Fruit fly (Drosophila melanogaster) whole organism, embryonic: ENCODE measurements around the gene CG9150.
A peak's percentile ranks its signal among the peaks of the same experiment; 100 is the strongest.

Experiments used
- Atf6 ChIP-seq: fragments of 200-800 bp; sonication (Bioruptor generic); IDR thresholded peaks from 2 replicates; pipeline ENCODE4 v1.3.6; 2022; ENCODE audit warnings: missing biosample characterization, missing genetic modification characterization
- Blimp-1 ChIP-seq: fragments of 200-800 bp; sonication (Bioruptor generic); optimal IDR thresholded peaks from 3 replicates; lab custom pipeline; 2018; ENCODE audit warnings: missing biosample characterization, missing genetic modification characterization, mild to moderate bottlenecking, moderate library complexity, missing genetic modification reagents
- CG10274 ChIP-seq: fragments of 200-800 bp; sonication (Bioruptor generic); optimal IDR thresholded peaks from 3 replicates; lab custom pipeline; 2017; ENCODE audit warnings: missing biosample characterization, mild to moderate bottlenecking, missing genetic modification characterization
- CG10543 ChIP-seq: fragments of 200-800 bp; sonication (Bioruptor generic); optimal IDR thresholded peaks from 3 replicates; lab custom pipeline; 2017; ENCODE audit warnings: missing biosample characterization, mild to moderate bottlenecking, missing genetic modification characterization, moderate library complexity
- CG11695 ChIP-seq: fragments of 200-800 bp; sonication (Bioruptor generic); IDR thresholded peaks from 3 replicates; pipeline ENCODE4 v1.3.6; 2022; ENCODE audit warnings: missing biosample characterization, missing genetic modification characterization
- CG12071 ChIP-seq: fragments of 200-800 bp; sonication (Bioruptor generic); optimal IDR thresholded peaks from 3 replicates; lab custom pipeline; 2018; ENCODE audit warnings: missing biosample characterization, mild to moderate bottlenecking, missing genetic modification characterization
- CG13424 ChIP-seq: fragments of 200-800 bp; sonication (Bioruptor generic); optimal IDR thresholded peaks from 2 replicates; lab custom pipeline; 2019; ENCODE audit warnings: missing biosample characterization, mild to moderate bottlenecking, missing genetic modification characterization, moderate library complexity
- CG15269 ChIP-seq: fragments of 200-800 bp; sonication (Bioruptor generic); optimal IDR thresholded peaks from 2 replicates; lab custom pipeline; 2018; ENCODE audit warnings: missing biosample characterization, mild to moderate bottlenecking, missing genetic modification characterization, moderate library complexity
- CG17328 ChIP-seq: fragments of 200-800 bp; sonication (Bioruptor generic); IDR thresholded peaks from 2 replicates; pipeline ENCODE4 v1.3.6; 2022; ENCODE audit warnings: missing biosample characterization, missing genetic modification characterization
- CG17385 ChIP-seq: fragments of 200-800 bp; sonication (Bioruptor generic); optimal IDR thresholded peaks from 3 replicates; lab custom pipeline; 2018; ENCODE audit warnings: missing biosample characterization, mild to moderate bottlenecking, missing genetic modification characterization
- CG17568 ChIP-seq: fragments of 200-800 bp; sonication (Bioruptor generic); optimal IDR thresholded peaks from 2 replicates; lab custom pipeline; 2018; ENCODE audit warnings: missing biosample characterization, mild to moderate bottlenecking, missing genetic modification characterization, moderate library complexity
- CG18262 ChIP-seq: fragments of 200-800 bp; optimal IDR thresholded peaks from 3 replicates; lab custom pipeline; 2019; ENCODE audit warnings: missing biosample characterization, mild to moderate bottlenecking, missing genetic modification characterization, moderate library complexity
- CG18619 ChIP-seq: fragments of 200-800 bp; sonication (Bioruptor generic); optimal IDR thresholded peaks from 3 replicates; lab custom pipeline; 2017; ENCODE audit warnings: missing biosample characterization, mild to moderate bottlenecking, missing genetic modification characterization
- CG43689 ChIP-seq: fragments of 200-800 bp; sonication (Bioruptor generic); IDR thresholded peaks from 2 replicates; pipeline ENCODE4 v1.3.6; 2022; ENCODE audit warnings: missing biosample characterization, missing genetic modification characterization
- CG4854 ChIP-seq: fragments of 200-800 bp; sonication (Bioruptor generic); optimal IDR thresholded peaks from 2 replicates; lab custom pipeline; 2016; ENCODE audit warnings: missing biosample characterization, missing genetic modification characterization, inconsistent platforms
- CG6254 ChIP-seq: fragments of 200-800 bp; sonication (Bioruptor generic); optimal IDR thresholded peaks from 3 replicates; lab custom pipeline; 2017; ENCODE audit warnings: mild to moderate bottlenecking, missing biosample characterization, missing genetic modification reagents, missing genetic modification characterization
- CG7556 ChIP-seq: fragments of 200-800 bp; sonication (Bioruptor generic); optimal IDR thresholded peaks from 2 replicates; lab custom pipeline; 2017; ENCODE audit warnings: missing biosample characterization, mild to moderate bottlenecking, missing genetic modification characterization
- CG9609 ChIP-seq: fragments of 200-800 bp; sonication (Bioruptor generic); optimal IDR thresholded peaks from 3 replicates; lab custom pipeline; 2016; ENCODE audit warnings: missing biosample characterization, missing genetic modification characterization
- Camta ChIP-seq: fragments of 200-800 bp; sonication (Bioruptor generic); optimal IDR thresholded peaks from 2 replicates; lab custom pipeline; 2016; ENCODE audit warnings: missing biosample characterization, missing genetic modification characterization
- Chrac-16 ChIP-seq: fragments of 200-800 bp; sonication (Bioruptor generic); optimal IDR thresholded peaks from 3 replicates; lab custom pipeline; 2016; ENCODE audit warnings: missing biosample characterization, missing genetic modification characterization
- CrebB ChIP-seq: fragments of 200-800 bp; sonication (Bioruptor generic); optimal IDR thresholded peaks from 3 replicates; lab custom pipeline; 2018; ENCODE audit warnings: missing biosample characterization, mild to moderate bottlenecking, missing genetic modification characterization
- Ets65A ChIP-seq: fragments of 200-800 bp; sonication (Bioruptor generic); peaks from one replicate; lab custom pipeline; 2016; ENCODE audit warnings: missing biosample characterization, missing genetic modification characterization
- Ets97D ChIP-seq: fragments of 200-800 bp; sonication (Bioruptor generic); optimal IDR thresholded peaks from 3 replicates; lab custom pipeline; 2016; ENCODE audit warnings: missing biosample characterization, missing genetic modification characterization
- Gug ChIP-seq: fragments of 200-800 bp; sonication (Bioruptor generic); IDR thresholded peaks from 4 replicates; pipeline ENCODE4 v1.3.6; 2022; ENCODE audit warnings: missing biosample characterization, missing genetic modification characterization
- Hey ChIP-seq: fragments of 200-800 bp; sonication (Bioruptor generic); optimal IDR thresholded peaks from 3 replicates; lab custom pipeline; 2018; ENCODE audit warnings: missing biosample characterization, mild to moderate bottlenecking, missing genetic modification characterization
- Hsf ChIP-seq: fragments of 200-800 bp; sonication (Bioruptor generic); optimal IDR thresholded peaks from 3 replicates; lab custom pipeline; 2016; ENCODE audit warnings: missing biosample characterization, missing genetic modification characterization
- Mrtf ChIP-seq: fragments of 200-800 bp; sonication (Bioruptor generic); IDR thresholded peaks from 3 replicates; pipeline ENCODE4 v1.3.6; 2022; ENCODE audit warnings: missing biosample characterization, missing genetic modification characterization
- NFAT ChIP-seq: fragments of 200-800 bp; sonication (Bioruptor generic); IDR thresholded peaks from 2 replicates; pipeline ENCODE4 v1.3.6; 2022; ENCODE audit warnings: missing biosample characterization, missing genetic modification characterization
- Xbp1 ChIP-seq: fragments of 200-800 bp; sonication (Bioruptor generic); optimal IDR thresholded peaks from 3 replicates; lab custom pipeline; 2016; ENCODE audit warnings: missing biosample characterization, mild to moderate bottlenecking, missing genetic modification characterization
- bab2 ChIP-seq: fragments of 200-800 bp; sonication (Bioruptor generic); optimal IDR thresholded peaks from 2 replicates; lab custom pipeline; 2016; ENCODE audit warnings: missing biosample characterization, missing genetic modification characterization
- chinmo ChIP-seq: fragments of 200-800 bp; sonication (Bioruptor generic); IDR thresholded peaks from 4 replicates; pipeline ENCODE4 v1.3.6; 2022; ENCODE audit warnings: missing biosample characterization, missing genetic modification characterization; ENCODE audit not compliant: partially characterized antibody
- chn ChIP-seq: fragments of 200-800 bp; sonication (Bioruptor generic); optimal IDR thresholded peaks from 2 replicates; lab custom pipeline; 2016; ENCODE audit warnings: missing biosample characterization, missing genetic modification characterization
- dysf ChIP-seq: fragments of 200-800 bp; sonication (Bioruptor generic); IDR thresholded peaks from 3 replicates; pipeline ENCODE4 v1.3.6; 2022; ENCODE audit warnings: missing biosample characterization, missing genetic modification characterization
- eyg ChIP-seq: fragments of 200-800 bp; sonication (Bioruptor generic); optimal IDR thresholded peaks from 3 replicates; lab custom pipeline; 2016; ENCODE audit warnings: missing biosample characterization, missing genetic modification characterization
- jigr1 ChIP-seq: fragments of 200-800 bp; sonication (Bioruptor generic); IDR thresholded peaks from 3 replicates; pipeline ENCODE4 v1.3.6; 2022; ENCODE audit warnings: missing biosample characterization, missing genetic modification characterization
- kay ChIP-seq: fragments of 200-800 bp; sonication (Bioruptor generic); optimal IDR thresholded peaks from 2 replicates; lab custom pipeline; 2016; ENCODE audit warnings: missing biosample characterization, missing genetic modification characterization
- kni ChIP-seq: fragments of 200-800 bp; sonication (Bioruptor generic); optimal IDR thresholded peaks from 3 replicates; lab custom pipeline; 2017; ENCODE audit warnings: mild to moderate bottlenecking, missing biosample characterization, missing genetic modification reagents, missing genetic modification characterization
- lbe ChIP-seq: fragments of 200-800 bp; sonication (Bioruptor generic); optimal IDR thresholded peaks from 2 replicates; lab custom pipeline; 2016; ENCODE audit warnings: missing biosample characterization, mild to moderate bottlenecking, missing genetic modification characterization
- luna ChIP-seq: fragments of 200-800 bp; sonication (Bioruptor generic); optimal IDR thresholded peaks from 2 replicates; lab custom pipeline; 2016; ENCODE audit warnings: missing biosample characterization, missing genetic modification characterization
- nerfin-1 ChIP-seq: fragments of 200-800 bp; sonication (Bioruptor generic); optimal IDR thresholded peaks from 3 replicates; lab custom pipeline; 2019; ENCODE audit warnings: missing biosample characterization, mild to moderate bottlenecking, missing genetic modification characterization, moderate library complexity
- oc ChIP-seq: fragments of 200-800 bp; sonication (Bioruptor generic); optimal IDR thresholded peaks from 2 replicates; lab custom pipeline; 2018; ENCODE audit warnings: missing biosample characterization, mild to moderate bottlenecking, missing genetic modification characterization, moderate library complexity
- p53 ChIP-seq: fragments of 200-800 bp; sonication (Bioruptor generic); optimal IDR thresholded peaks from 2 replicates; lab custom pipeline; 2016; ENCODE audit warnings: missing biosample characterization, missing genetic modification characterization
- pan ChIP-seq, 4 experiments: fragments of >200 bp in 3 of 4; fragments of 200-800 bp in 1 of 4; sonication (Bioruptor generic) in 1 of 4; optimal IDR thresholded peaks in 3 of 4; IDR thresholded peaks in 1 of 4; 2 replicates each; pipeline versions ENCODE4 v1.3.6 to Lab custom; 2017 to 2022; ENCODE audit warnings: missing biosample characterization in 2 of 4, missing genetic modification characterization in 2 of 4, mixed read lengths in 1 of 4
- prd ChIP-seq, 3 experiments: fragments of >200 bp in 2 of 3; fragments of 200-800 bp in 1 of 3; sonication (Bioruptor generic) in 1 of 3; optimal IDR thresholded peaks in 2 of 3; IDR thresholded peaks in 1 of 3; 2 replicates in 2 of 3; 3 replicates in 1 of 3; pipeline versions ENCODE4 v1.3.6 to Lab custom; 2017 to 2022; ENCODE audit warnings: missing biosample characterization in 1 of 3, missing genetic modification characterization in 1 of 3
- schlank ChIP-seq: fragments of 200-800 bp; sonication (Bioruptor generic); optimal IDR thresholded peaks from 2 replicates; lab custom pipeline; 2018; ENCODE audit warnings: missing biosample characterization, mild to moderate bottlenecking, missing genetic modification characterization
- sna ChIP-seq: fragments of 200-800 bp; sonication (Bioruptor generic); IDR thresholded peaks from 2 replicates; pipeline ENCODE4 v1.3.6; 2022; ENCODE audit warnings: missing biosample characterization, missing genetic modification characterization; ENCODE audit not compliant: partially characterized antibody
- tup ChIP-seq: fragments of 200-800 bp; sonication (Bioruptor generic); optimal IDR thresholded peaks from 2 replicates; lab custom pipeline; 2016; ENCODE audit warnings: missing biosample characterization, mild to moderate bottlenecking, missing genetic modification characterization, moderate library complexity
- wdn ChIP-seq: fragments of 200-800 bp; sonication (Bioruptor generic); IDR thresholded peaks from 2 replicates; pipeline ENCODE4 v1.3.6; 2022; ENCODE audit warnings: missing biosample characterization, missing genetic modification characterization

Gene CG9150

dm6 chr2L:6045972-6046718 lies 22.2 kb downstream of the CG9150 start, which contains the start of gene Pfas (continued):
- TF ChIP-seq Atf6 (GFP tag; lab: Robert Waterston, UW) (peak; percentile 61), kay (peak; percentile 45), CG7556 (GFP tag; lab: Kevin White, UChicago) (peak; percentile 42), prd (optimal IDR thresholded peaks at IDR 0.05; lab: Kevin White, UChicago) (no peak), prd (GFP tag; IDR thresholded peaks at IDR 0.05; lab: Robert Waterston, UW) (0 out of 3 replicates have a peak, but pooled peaks have one; percentile 35), p53 (GFP tag; lab: Kevin White, UChicago) (no peak), CG10543 (GFP tag; lab: Kevin White, UChicago) (peak; percentile 60), CG17328 (GFP tag; lab: Robert Waterston, UW) (0 out of 2 replicates have a peak, but pooled peaks have one; percentile 13), CG10274 (GFP tag; lab: Kevin White, UChicago) (no peak), Ets97D (GFP tag; lab: Kevin White, UChicago) (peak; percentile 33), chinmo (GFP tag; lab: Robert Waterston, UW) (no peak), pan (optimal IDR thresholded peaks at IDR 0.05; lab: Kevin White, UChicago) (no peak), pan (GFP tag; optimal IDR thresholded peaks at IDR 0.05 in 1 of 2, IDR thresholded peaks at IDR 0.05 in 1 of 2) (peak in 1 of 2 experiments; percentile 49), CG17385 (GFP tag; lab: Kevin White, UChicago) (peak; percentile 26), schlank (peak; percentile 45), oc (peak; percentile 15), bab2 (GFP tag; lab: Kevin White, UChicago) (peak; percentile 5), nerfin-1 (tag; lab: Kevin White, UChicago) (peak; percentile 22), CG17568 (GFP tag; lab: Kevin White, UChicago) (no peak), Ets65A (no peak), Xbp1 (peak; percentile 52), CG15269 (tag; lab: Kevin White, UChicago) (peak; percentile 44), tup (peak; percentile 18), Gug (GFP tag; lab: Robert Waterston, UW) (0 out of 4 replicates have a peak, but pooled peaks have one; percentile 17), CG43689 (no peak), eyg (GFP tag; lab: Kevin White, UChicago) (peak; percentile 17), luna (GFP tag; lab: Kevin White, UChicago) (no peak), dysf (GFP tag; lab: Robert Waterston, UW) (peak; percentile 51; the same call in 2 of the 3 replicates), Chrac-16 (peak; percentile 28), Camta (GFP tag; lab: Kevin White, UChicago) (peak; percentile 52), kni (GFP tag; lab: Kevin White, UChicago) (peak; percentile 3), CG11695 (GFP tag; lab: Robert Waterston, UW) (0 out of 3 replicates have a peak, but pooled peaks have one; percentile 21), CrebB (tag; lab: Kevin White, UChicago) (peak; percentile 66), CG18619 (peak; percentile 38), lbe (GFP tag; lab: Kevin White, UChicago) (peak; percentile 35), CG13424 (tag; lab: Kevin White, UChicago) (peak; percentile 39), jigr1 (GFP tag; lab: Robert Waterston, UW) (no peak), chn (GFP tag; lab: Kevin White, UChicago) (peak; percentile 14), Hsf (GFP tag; lab: Kevin White, UChicago) (peak; percentile 45), CG4854 (peak; percentile 46), CG6254 (GFP tag; lab: Kevin White, UChicago) (no peak), wdn (no peak), sna (GFP tag; lab: Robert Waterston, UW) (no peak), Blimp-1 (GFP tag; lab: Kevin White, UChicago) (peak; percentile 62), Hey (tag; lab: Kevin White, UChicago) (peak; percentile 35), CG9609 (GFP tag; lab: Kevin White, UChicago) (peak; percentile 48), CG12071 (GFP tag; lab: Kevin White, UChicago) (peak; percentile 31), NFAT (peak; percentile 54; the same call in 1 of the 2 replicates), Mrtf (GFP tag; lab: Robert Waterston, UW) (no peak), CG18262 (tag; lab: Kevin White, UChicago) (peak; percentile 33)
